Fruit fly (Drosophila melanogaster) whole organism, embryonic: ENCODE data around the gene CG9776.

ENCODE experiments used
- ATbp ChIP-seq: fragments of 200-800 bp; sonication (Bioruptor generic); optimal IDR thresholded peaks from 2 replicates; lab custom pipeline; 2017; ENCODE audit warnings: missing biosample characterization, mild to moderate bottlenecking, missing genetic modification characterization, missing genetic modification reagents
- Ada2b ChIP-seq: fragments of 200-800 bp; sonication (Bioruptor generic); IDR thresholded peaks from 2 replicates; pipeline ENCODE4 v1.3.6; 2022; ENCODE audit warnings: missing biosample characterization, missing genetic modification characterization
- Atf-2 ChIP-seq: fragments of 200-800 bp; sonication (Bioruptor generic); optimal IDR thresholded peaks from 2 replicates; lab custom pipeline; 2016; ENCODE audit warnings: missing biosample characterization, missing genetic modification characterization
- B-H1 ChIP-seq: fragments of 200-800 bp; sonication (Bioruptor generic); IDR thresholded peaks from 3 replicates; pipeline ENCODE4 v1.3.6; 2022; ENCODE audit warnings: missing biosample characterization, missing genetic modification characterization
- B-H2 ChIP-seq: fragments of 200-800 bp; sonication (Bioruptor generic); optimal IDR thresholded peaks from 2 replicates; lab custom pipeline; 2018; ENCODE audit warnings: missing biosample characterization, mild to moderate bottlenecking, missing genetic modification characterization
- CG10321 ChIP-seq: fragments of 200-800 bp; sonication (Bioruptor generic); IDR thresholded peaks from 2 replicates; pipeline ENCODE4 v1.3.6; 2022; ENCODE audit warnings: missing biosample characterization, missing genetic modification characterization
- CG11723 ChIP-seq: fragments of 200-800 bp; sonication (Bioruptor generic); optimal IDR thresholded peaks from 2 replicates; lab custom pipeline; 2017; ENCODE audit warnings: missing biosample characterization, mild to moderate bottlenecking, missing genetic modification characterization
- CG13624 ChIP-seq: fragments of 200-800 bp; sonication (Bioruptor generic); optimal IDR thresholded peaks from 2 replicates; lab custom pipeline; 2016; ENCODE audit warnings: missing biosample characterization, missing genetic modification characterization
- CG14050 ChIP-seq: fragments of 200-800 bp; sonication (Bioruptor generic); IDR thresholded peaks from 3 replicates; pipeline ENCODE4 v1.3.6; 2022; ENCODE audit warnings: missing biosample characterization, missing genetic modification characterization
- CG14710 ChIP-seq: fragments of 200-800 bp; sonication (Bioruptor generic); optimal IDR thresholded peaks from 3 replicates; lab custom pipeline; 2019; ENCODE audit warnings: missing biosample characterization, mild to moderate bottlenecking, missing genetic modification characterization, moderate library complexity
- CG15073 ChIP-seq: fragments of 200-800 bp; sonication (Bioruptor generic); optimal IDR thresholded peaks from 2 replicates; lab custom pipeline; 2016; ENCODE audit warnings: missing biosample characterization, missing genetic modification characterization
- CG16779 ChIP-seq: fragments of 200-800 bp; sonication (Bioruptor generic); IDR thresholded peaks from 2 replicates; pipeline ENCODE4 v1.3.6; 2022; ENCODE audit warnings: missing biosample characterization, missing genetic modification characterization
- CG18476 ChIP-seq: fragments of 200-800 bp; sonication (Bioruptor generic); optimal IDR thresholded peaks from 2 replicates; lab custom pipeline; 2016; ENCODE audit warnings: missing biosample characterization, mild to moderate bottlenecking, missing genetic modification characterization
- CG31365 ChIP-seq: fragments of 200-800 bp; sonication (Bioruptor generic); optimal IDR thresholded peaks from 2 replicates; lab custom pipeline; 2018; ENCODE audit warnings: missing biosample characterization, mild to moderate bottlenecking, missing genetic modification characterization
- CG34422 ChIP-seq: fragments of 200-800 bp; sonication (Bioruptor generic); IDR thresholded peaks from 3 replicates; pipeline ENCODE4 v1.3.6; 2022; ENCODE audit warnings: missing biosample characterization, missing genetic modification characterization
- CG4360 ChIP-seq: fragments of 200-800 bp; sonication (Bioruptor generic); IDR thresholded peaks from 2 replicates; pipeline ENCODE4 v1.3.6; 2022; ENCODE audit warnings: missing biosample characterization, missing genetic modification characterization
- CG9727 ChIP-seq: fragments of 200-800 bp; sonication (Bioruptor generic); optimal IDR thresholded peaks from 3 replicates; lab custom pipeline; 2017; ENCODE audit warnings: missing biosample characterization, mild to moderate bottlenecking, missing genetic modification characterization
- Deaf1 ChIP-seq: fragments of 200-800 bp; optimal IDR thresholded peaks from 3 replicates; lab custom pipeline; 2019; ENCODE audit warnings: missing biosample characterization, mild to moderate bottlenecking, missing genetic modification characterization, moderate library complexity
- ERR ChIP-seq: fragments of 200-800 bp; sonication (Bioruptor generic); optimal IDR thresholded peaks from 2 replicates; lab custom pipeline; 2016; ENCODE audit warnings: missing biosample characterization, missing genetic modification characterization
- GATAe ChIP-seq: fragments of 200-800 bp; sonication (Bioruptor generic); conservative IDR thresholded peaks from 2 replicates; pipeline ENCODE4 v1.3.6; 2022; ENCODE audit warnings: missing biosample characterization, missing genetic modification characterization
- HLH54F ChIP-seq: fragments of 200-800 bp; sonication (Bioruptor generic); optimal IDR thresholded peaks from 3 replicates; lab custom pipeline; 2016; ENCODE audit warnings: missing biosample characterization, missing genetic modification characterization
- Hmx ChIP-seq: fragments of 200-800 bp; sonication (Bioruptor generic); optimal IDR thresholded peaks from 2 replicates; lab custom pipeline; 2016; ENCODE audit warnings: missing biosample characterization, missing genetic modification characterization
- Hr3 ChIP-seq: fragments of 200-800 bp; sonication (Bioruptor generic); optimal IDR thresholded peaks from 3 replicates; lab custom pipeline; 2016; ENCODE audit warnings: missing biosample characterization, missing genetic modification characterization
- Lpt ChIP-seq: fragments of >200 bp; optimal IDR thresholded peaks from 2 replicates; lab custom pipeline; 2018; ENCODE audit warnings: missing biosample characterization, missing genetic modification characterization
- NC2α ChIP-seq: fragments of 200-800 bp; sonication (Bioruptor generic); optimal IDR thresholded peaks from 2 replicates; lab custom pipeline; 2016; ENCODE audit warnings: missing biosample characterization, missing genetic modification characterization
- NC2β ChIP-seq: fragments of 200-800 bp; sonication (Bioruptor generic); optimal IDR thresholded peaks from 2 replicates; lab custom pipeline; 2016; ENCODE audit warnings: missing biosample characterization, missing genetic modification characterization
- Side ChIP-seq: fragments of 200-800 bp; sonication (Bioruptor generic); optimal IDR thresholded peaks from 2 replicates; lab custom pipeline; 2016; ENCODE audit warnings: missing biosample characterization, missing genetic modification characterization
- Sin3A ChIP-seq: fragments of >200 bp; optimal IDR thresholded peaks from 2 replicates; lab custom pipeline; 2018
- Sox102F ChIP-seq: fragments of 200-800 bp; sonication (Bioruptor generic); optimal IDR thresholded peaks from 2 replicates; lab custom pipeline; 2018; ENCODE audit warnings: missing biosample characterization, mild to moderate bottlenecking, missing genetic modification characterization, moderate library complexity
- Xrp1 ChIP-seq: fragments of 200-800 bp; sonication (Bioruptor generic); IDR thresholded peaks from 2 replicates; pipeline ENCODE4 v1.3.6; 2022; ENCODE audit warnings: missing biosample characterization, missing genetic modification characterization
- al ChIP-seq: fragments of 200-800 bp; sonication (Bioruptor generic); IDR thresholded peaks from 2 replicates; pipeline ENCODE4 v1.3.6; 2022; ENCODE audit warnings: missing biosample characterization, missing genetic modification characterization
- chn ChIP-seq: fragments of 200-800 bp; sonication (Bioruptor generic); optimal IDR thresholded peaks from 2 replicates; lab custom pipeline; 2016; ENCODE audit warnings: missing biosample characterization, missing genetic modification characterization
- croc ChIP-seq: fragments of 200-800 bp; sonication (Bioruptor generic); conservative IDR thresholded peaks from 3 replicates; pipeline ENCODE4 v1.3.6; 2022; ENCODE audit warnings: missing biosample characterization, missing genetic modification characterization
- cwo ChIP-seq: fragments of 200-800 bp; sonication (Bioruptor generic); optimal IDR thresholded peaks from 3 replicates; lab custom pipeline; 2017; ENCODE audit warnings: missing biosample characterization, missing genetic modification characterization, mild to moderate bottlenecking, moderate library complexity, missing genetic modification reagents
- exex ChIP-seq: fragments of 200-800 bp; sonication (Bioruptor generic); optimal IDR thresholded peaks from 4 replicates; lab custom pipeline; 2018; ENCODE audit warnings: missing biosample characterization, mild to moderate bottlenecking, missing genetic modification characterization, moderate library complexity
- fd64A ChIP-seq: fragments of 200-800 bp; sonication (Bioruptor generic); optimal IDR thresholded peaks from 3 replicates; lab custom pipeline; 2018; ENCODE audit warnings: missing biosample characterization, mild to moderate bottlenecking, missing genetic modification characterization
- fd96Cb ChIP-seq: fragments of 200-800 bp; sonication (Bioruptor generic); optimal IDR thresholded peaks from 2 replicates; lab custom pipeline; 2018; ENCODE audit warnings: missing biosample characterization, mild to moderate bottlenecking, missing genetic modification characterization, moderate library complexity
- gce ChIP-seq: fragments of 200-800 bp; sonication (Bioruptor generic); IDR thresholded peaks from 3 replicates; pipeline ENCODE4 v1.3.6; 2022; ENCODE audit warnings: missing biosample characterization, missing genetic modification characterization
- gem ChIP-seq: fragments of 200-800 bp; sonication (Bioruptor generic); optimal IDR thresholded peaks from 2 replicates; lab custom pipeline; 2019; ENCODE audit warnings: missing biosample characterization, mild to moderate bottlenecking, missing genetic modification characterization, moderate library complexity
- grau ChIP-seq: fragments of 200-800 bp; optimal IDR thresholded peaks from 3 replicates; lab custom pipeline; 2019; ENCODE audit warnings: missing biosample characterization, mild to moderate bottlenecking, missing genetic modification characterization, moderate library complexity
- lola ChIP-seq, 3 experiments: fragments of >200 bp in 2 of 3; fragments of 200-800 bp in 1 of 3; sonication (Bioruptor generic) in 1 of 3; optimal IDR thresholded peaks; 2 replicates each; lab custom pipeline; 2017 to 2019; ENCODE audit warnings: missing biosample characterization in 3 of 3, missing genetic modification characterization in 3 of 3, mild to moderate bottlenecking in 1 of 3, moderate library complexity in 1 of 3
- maf-S ChIP-seq: fragments of 200-800 bp; sonication (Bioruptor generic); optimal IDR thresholded peaks from 2 replicates; lab custom pipeline; 2016; ENCODE audit warnings: missing biosample characterization, missing genetic modification characterization
- nerfin-1 ChIP-seq: fragments of 200-800 bp; sonication (Bioruptor generic); optimal IDR thresholded peaks from 3 replicates; lab custom pipeline; 2019; ENCODE audit warnings: missing biosample characterization, mild to moderate bottlenecking, missing genetic modification characterization, moderate library complexity
- pan ChIP-seq, 4 experiments: fragments of >200 bp in 3 of 4; fragments of 200-800 bp in 1 of 4; sonication (Bioruptor generic) in 1 of 4; optimal IDR thresholded peaks in 3 of 4; IDR thresholded peaks in 1 of 4; 2 replicates each; pipeline versions ENCODE4 v1.3.6 to Lab custom; 2017 to 2022; ENCODE audit warnings: missing biosample characterization in 2 of 4, missing genetic modification characterization in 2 of 4, mixed read lengths in 1 of 4
- pros ChIP-seq: fragments of 200-800 bp; sonication (Bioruptor generic); optimal IDR thresholded peaks from 3 replicates; lab custom pipeline; 2019; ENCODE audit warnings: missing biosample characterization, mild to moderate bottlenecking, missing genetic modification characterization, moderate library complexity
- run ChIP-seq: fragments of 200-800 bp; sonication (Bioruptor generic); optimal IDR thresholded peaks from 3 replicates; lab custom pipeline; 2018; ENCODE audit warnings: missing biosample characterization, mild to moderate bottlenecking, missing genetic modification characterization
- sisA ChIP-seq: fragments of 200-800 bp; sonication (Bioruptor generic); IDR thresholded peaks from 2 replicates; pipeline ENCODE4 v1.3.6; 2022; ENCODE audit warnings: missing biosample characterization, missing genetic modification characterization
- twi ChIP-seq: fragments of 200-800 bp; optimal IDR thresholded peaks from 2 replicates; lab custom pipeline; 2019; ENCODE audit warnings: missing biosample characterization, mild to moderate bottlenecking, missing genetic modification characterization, moderate library complexity
- wek ChIP-seq: fragments of 200-800 bp; sonication (Bioruptor generic); optimal IDR thresholded peaks from 3 replicates; lab custom pipeline; 2018; ENCODE audit warnings: missing biosample characterization, mild to moderate bottlenecking, missing genetic modification characterization, moderate library complexity
- zen ChIP-seq: fragments of 200-800 bp; sonication (Bioruptor generic); optimal IDR thresholded peaks from 3 replicates; lab custom pipeline; 2018; ENCODE audit warnings: missing biosample characterization, mild to moderate bottlenecking, missing genetic modification characterization, moderate library complexity

Gene CG9776

dm6 chr3R:4381079-4381919 lies 47.4 kb upstream of the CG9776 start, which contains the start of gene Cont (continued):
- TF ChIP-seq gce (GFP tag; lab: Robert Waterston, UW) (no peak), CG13624 (peak; percentile 59), fd96Cb (tag; lab: Kevin White, UChicago) (no peak), exex (tag; lab: Kevin White, UChicago) (no peak), CG31365 (tag; lab: Kevin White, UChicago) (no peak), maf-S (GFP tag; lab: Kevin White, UChicago) (no peak), run (tag; lab: Kevin White, UChicago) (no peak), Ada2b (GFP tag; lab: Robert Waterston, UW) (no peak), chn (GFP tag; lab: Kevin White, UChicago) (no peak), Hmx (no peak), Sox102F (GFP tag; lab: Kevin White, UChicago) (no peak), NC2β (peak; percentile 21), CG9727 (GFP tag; lab: Kevin White, UChicago) (no peak), GATAe (GFP tag; lab: Robert Waterston, UW) (no peak), CG14710 (tag; lab: Kevin White, UChicago) (peak; percentile 46), Atf-2 (GFP tag; lab: Kevin White, UChicago) (no peak), CG16779 (no peak), grau (tag; lab: Kevin White, UChicago) (peak; percentile 5), Hr3 (GFP tag; lab: Kevin White, UChicago) (no peak), al (no peak), B-H1 (no peak), HLH54F (no peak), croc (GFP tag; lab: Robert Waterston, UW) (no peak), zen (tag; lab: Kevin White, UChicago) (peak; percentile 58), NC2α (no peak), ATbp (no peak), CG10321 (GFP tag; lab: Robert Waterston, UW) (no peak), lola (GFP tag; optimal IDR thresholded peaks at IDR 0.05; lab: Kevin White, UChicago) (no peak), ERR (no peak), CG4360 (GFP tag; lab: Robert Waterston, UW) (no peak), twi (tag; lab: Kevin White, UChicago) (no peak), Side (GFP tag; lab: Kevin White, UChicago) (no peak), B-H2 (GFP tag; lab: Kevin White, UChicago) (peak; percentile 22), Xrp1 (GFP tag; lab: Robert Waterston, UW) (0 out of 2 replicates have a peak, but pooled peaks have one; percentile 21), wek (GFP tag; lab: Kevin White, UChicago) (no peak), Deaf1 (tag; lab: Kevin White, UChicago) (no peak), CG34422 (GFP tag; lab: Robert Waterston, UW) (0 out of 3 replicates have a peak, but pooled peaks have one; percentile 12), cwo (GFP tag; lab: Kevin White, UChicago) (no peak), CG18476 (peak; percentile 9), pros (GFP tag; lab: Kevin White, UChicago) (no peak), CG15073 (GFP tag; lab: Kevin White, UChicago) (no peak), fd64A (GFP tag; lab: Kevin White, UChicago) (no peak), CG14050 (GFP tag; lab: Robert Waterston, UW) (no peak), CG11723 (GFP tag; lab: Kevin White, UChicago) (no peak), gem (tag; lab: Kevin White, UChicago) (no peak), Lpt (GFP tag; lab: Kevin White, UChicago) (no peak), sisA (GFP tag; lab: Robert Waterston, UW) (no peak), pan (optimal IDR thresholded peaks at IDR 0.05; lab: Kevin White, UChicago) (no peak), pan (GFP tag; optimal IDR thresholded peaks at IDR 0.05 in 1 of 2, IDR thresholded peaks at IDR 0.05 in 1 of 2) (peak in 1 of 2 experiments; percentile 7), Sin3A (lab: Kevin White, UChicago) (peak; percentile 40), nerfin-1 (tag; lab: Kevin White, UChicago) (no peak)
